Worm (Caenorhabditis elegans) whole organism, L3 larva: ENCODE data around the gene F33H1.4.

Experiments
- R02D3.7 ChIP-seq: fragments of 150-350 bp; optimal IDR thresholded peaks from 2 replicates; lab custom pipeline; 2014; ENCODE audit warnings: missing biosample characterization, missing genetic modification characterization
- aly-2 ChIP-seq: fragments of 150-350 bp; optimal IDR thresholded peaks from 2 replicates; lab custom pipeline; 2014; ENCODE audit warnings: missing biosample characterization, missing genetic modification characterization
- ama-1 ChIP-seq: fragments of 150-350 bp; optimal IDR thresholded peaks from 2 replicates; lab custom pipeline; 2018
- ceh-82 ChIP-seq: fragments of 150-350 bp; optimal IDR thresholded peaks from 2 replicates; lab custom pipeline; 2014; ENCODE audit warnings: missing biosample characterization, missing genetic modification characterization
- ceh-9 ChIP-seq: sonication (generic microtip); optimal IDR thresholded peaks from 2 replicates; lab custom pipeline; 2018; ENCODE audit warnings: missing biosample characterization, missing genetic modification characterization
- daf-12 ChIP-seq: fragments of 150-350 bp; optimal IDR thresholded peaks from 2 replicates; lab custom pipeline; 2014; ENCODE audit warnings: missing biosample characterization, missing genetic modification reagents, missing genetic modification characterization
- egl-27 ChIP-seq: sonication (generic microtip); optimal IDR thresholded peaks from 4 replicates; lab custom pipeline; 2017; ENCODE audit warnings: missing biosample characterization, missing genetic modification reagents, missing genetic modification characterization
- egl-5 ChIP-seq: fragments of 150-350 bp; optimal IDR thresholded peaks from 2 replicates; lab custom pipeline; 2017; ENCODE audit warnings: missing biosample characterization, missing genetic modification reagents, missing genetic modification characterization, inconsistent platforms
- elt-2 ChIP-seq: sonication (generic microtip); optimal IDR thresholded peaks from 2 replicates; lab custom pipeline; 2016; ENCODE audit warnings: missing genetic modification reagents, mild to moderate bottlenecking, missing genetic modification characterization, missing compliant biosample characterization
- fkh-10 ChIP-seq: sonication (generic microtip); optimal IDR thresholded peaks from 2 replicates; lab custom pipeline; 2017; ENCODE audit warnings: missing biosample characterization, missing genetic modification reagents, missing genetic modification characterization
- fkh-2 ChIP-seq: fragments of 150-350 bp; optimal IDR thresholded peaks from 2 replicates; lab custom pipeline; 2014; ENCODE audit warnings: missing biosample characterization, missing genetic modification reagents, missing genetic modification characterization
- fos-1 ChIP-seq: fragments of 150-350 bp; optimal IDR thresholded peaks from 2 replicates; lab custom pipeline; 2014; ENCODE audit warnings: missing biosample characterization, missing genetic modification characterization
- hmg-11 ChIP-seq: sonication (generic microtip); optimal IDR thresholded peaks from 2 replicates; lab custom pipeline; 2016; ENCODE audit warnings: missing genetic modification characterization, missing compliant biosample characterization
- jun-1 ChIP-seq: fragments of 150-350 bp; optimal IDR thresholded peaks from 2 replicates; lab custom pipeline; 2014; ENCODE audit warnings: missing biosample characterization, missing genetic modification reagents, missing genetic modification characterization
- lin-15B ChIP-seq: fragments of 150-350 bp; optimal IDR thresholded peaks from 2 replicates; lab custom pipeline; 2014; ENCODE audit warnings: missing biosample characterization, missing genetic modification characterization
- lin-39 ChIP-seq: fragments of 150-350 bp; optimal IDR thresholded peaks from 2 replicates; lab custom pipeline; 2018; ENCODE audit warnings: missing biosample characterization, missing genetic modification reagents, missing genetic modification characterization
- lsy-12 ChIP-seq: sonication (generic microtip); optimal IDR thresholded peaks from 2 replicates; lab custom pipeline; 2016; ENCODE audit warnings: mild to moderate bottlenecking, missing genetic modification characterization, missing compliant biosample characterization
- mml-1 ChIP-seq: fragments of 150-350 bp; sonication (generic microtip); optimal IDR thresholded peaks from 3 replicates; lab custom pipeline; 2014; ENCODE audit warnings: missing biosample characterization, missing genetic modification characterization
- nfya-1 ChIP-seq: sonication (generic microtip); optimal IDR thresholded peaks from 2 replicates; lab custom pipeline; 2017; ENCODE audit warnings: missing genetic modification characterization, mild to moderate bottlenecking, missing compliant biosample characterization, antibody characterized with exemption, moderate library complexity; ENCODE audit not compliant: insufficient read depth
- nhr-11 ChIP-seq: fragments of 150-350 bp; optimal IDR thresholded peaks from 2 replicates; lab custom pipeline; 2014; ENCODE audit warnings: missing biosample characterization, missing genetic modification characterization
- nhr-12 ChIP-seq: fragments of 150-350 bp; optimal IDR thresholded peaks from 2 replicates; lab custom pipeline; 2014; ENCODE audit warnings: missing biosample characterization, missing genetic modification characterization
- nhr-23 ChIP-seq: fragments of 150-350 bp; optimal IDR thresholded peaks from 2 replicates; lab custom pipeline; 2014; ENCODE audit warnings: missing biosample characterization, missing genetic modification reagents, missing genetic modification characterization
- nhr-25 ChIP-seq: sonication (generic microtip); optimal IDR thresholded peaks from 2 replicates; lab custom pipeline; 2017; ENCODE audit warnings: missing biosample characterization, missing genetic modification characterization
- nhr-43 ChIP-seq: sonication (generic microtip); optimal IDR thresholded peaks from 2 replicates; lab custom pipeline; 2016; ENCODE audit warnings: mild to moderate bottlenecking, missing genetic modification characterization, missing compliant biosample characterization; ENCODE audit not compliant: poor library complexity, severe bottlenecking
- nhr-76 ChIP-seq: fragments of 150-350 bp; sonication (generic microtip); optimal IDR thresholded peaks from 5 replicates; lab custom pipeline; 2014; ENCODE audit warnings: missing biosample characterization, missing genetic modification characterization
- nhr-77 ChIP-seq: fragments of 150-350 bp; optimal IDR thresholded peaks from 2 replicates; lab custom pipeline; 2014; ENCODE audit warnings: missing biosample characterization, missing genetic modification characterization
- pha-4 ChIP-seq: fragments of 150-350 bp; optimal IDR thresholded peaks from 2 replicates; lab custom pipeline; 2014; ENCODE audit warnings: missing biosample characterization, missing genetic modification reagents, missing genetic modification characterization
- pqm-1 ChIP-seq: fragments of 150-350 bp; optimal IDR thresholded peaks from 2 replicates; lab custom pipeline; 2017; ENCODE audit warnings: missing biosample characterization, missing genetic modification characterization, inconsistent platforms
- sea-2 ChIP-seq: fragments of 150-350 bp; sonication (generic microtip); optimal IDR thresholded peaks from 4 replicates; lab custom pipeline; 2014; ENCODE audit warnings: missing biosample characterization, missing genetic modification reagents, missing genetic modification characterization
- skn-1 ChIP-seq: fragments of 150-350 bp; optimal IDR thresholded peaks from 2 replicates; lab custom pipeline; 2014; ENCODE audit warnings: missing biosample characterization, missing genetic modification characterization
- tbx-2 ChIP-seq: sonication (generic microtip); optimal IDR thresholded peaks from 2 replicates; lab custom pipeline; 2016; ENCODE audit warnings: mild to moderate bottlenecking, missing genetic modification characterization, missing compliant biosample characterization
- unc-39 ChIP-seq: sonication (generic microtip); optimal IDR thresholded peaks from 4 replicates; lab custom pipeline; 2017; ENCODE audit warnings: missing biosample characterization, missing genetic modification characterization
- ztf-11 ChIP-seq: fragments of 150-350 bp; optimal IDR thresholded peaks from 2 replicates; lab custom pipeline; 2014; ENCODE audit warnings: missing biosample characterization, missing genetic modification characterization
- ztf-4 ChIP-seq: fragments of 150-350 bp; optimal IDR thresholded peaks from 2 replicates; lab custom pipeline; 2014; ENCODE audit warnings: missing biosample characterization, missing genetic modification characterization

Gene F33H1.4

DNA sequence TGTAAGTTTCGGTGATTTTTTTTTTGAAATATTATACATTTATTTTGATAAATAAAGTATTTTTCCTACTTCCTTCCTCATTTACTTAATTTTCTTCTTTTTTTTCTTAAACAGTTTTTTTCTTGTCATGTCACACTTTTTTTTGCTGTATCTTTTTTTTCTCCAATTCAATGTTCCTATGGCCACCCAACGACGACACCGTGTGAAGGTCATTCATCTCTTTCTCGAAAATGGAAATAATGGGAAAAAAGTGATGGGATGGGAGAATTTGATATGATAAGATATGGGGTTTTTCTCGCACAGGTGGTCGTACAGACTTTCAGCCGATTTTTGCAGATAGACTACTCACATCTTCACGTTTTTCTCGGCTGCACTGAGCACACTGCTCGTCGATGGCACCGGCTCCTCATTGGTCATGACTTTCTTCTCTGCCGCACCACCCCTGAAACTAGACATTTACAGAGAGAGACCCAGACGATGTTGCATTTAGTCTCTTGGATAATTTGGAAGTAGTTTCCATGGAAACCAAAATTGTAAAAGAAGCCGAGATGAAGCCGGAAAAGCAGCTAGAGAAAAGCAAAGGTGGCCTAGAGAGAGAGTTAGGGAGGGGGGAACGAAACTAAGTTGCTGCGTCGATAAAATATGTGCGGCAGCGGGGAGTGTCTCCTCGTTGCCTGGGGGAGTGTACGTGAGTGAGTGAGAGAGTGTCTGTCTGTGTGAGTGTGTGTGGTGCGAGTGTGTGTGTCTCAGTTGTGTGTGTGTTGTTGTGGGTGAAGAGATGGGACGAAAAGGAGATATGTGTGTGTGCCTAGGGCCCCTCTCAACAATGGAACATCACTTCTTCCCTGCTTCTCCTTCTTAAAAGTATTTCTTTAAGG, 5.3 kb upstream of the F33H1.4 start, which contains the start of gene daf-19:
TSS of gene daf-19 (minus strand) at position 442 of the 878 bp plus-strand sequence.
- TF ChIP-seq elt-2 (tag; lab: Kevin White, UChicago): peak; percentile 47
- peak; percentile 20 for TF ChIP-seq egl-5 (tag; lab: Kevin White, UChicago)
- TF ChIP-seq nhr-76 (tag; lab: Kevin White, UChicago): no peak
- no peak for TF ChIP-seq daf-12 (tag; lab: Kevin White, UChicago)
- peak; percentile 55 for TF ChIP-seq lin-15B (tag; lab: Kevin White, UChicago)
- TF ChIP-seq nhr-12: no peak
- peak; percentile 96 for TF ChIP-seq hmg-11 (tag; lab: Kevin White, UChicago)
- TF ChIP-seq ceh-82: no peak
- no peak for TF ChIP-seq nhr-77 (tag; lab: Kevin White, UChicago)
- peak; percentile 46 for TF ChIP-seq tbx-2 (tag; lab: Kevin White, UChicago)
- TF ChIP-seq aly-2 (tag; lab: Kevin White, UChicago): no peak
- peak; percentile 43 for TF ChIP-seq lin-39
- TF ChIP-seq fkh-10 (GFP tag; lab: Kevin White, UChicago): peak; percentile 4
- TF ChIP-seq pha-4 (tag; lab: Kevin White, UChicago): peak; percentile 70
- TF ChIP-seq ztf-11 (tag; lab: Kevin White, UChicago): no peak
- no peak for TF ChIP-seq ztf-4
- TF ChIP-seq nfya-1 (tag; lab: Kevin White, UChicago): peak; percentile 76
- peak; percentile 26 for TF ChIP-seq nhr-23 (tag; lab: Kevin White, UChicago)
- peak; percentile 4 for TF ChIP-seq pqm-1 (tag; lab: Kevin White, UChicago)
- peak; percentile 19 for TF ChIP-seq lsy-12 (tag; lab: Kevin White, UChicago)
- peak; percentile 95 for TF ChIP-seq nhr-11 (tag; lab: Kevin White, UChicago)
- peak; percentile 7 for TF ChIP-seq nhr-25 (tag; lab: Kevin White, UChicago)
- peak; percentile 38 for TF ChIP-seq ama-1 (lab: Kevin White, UChicago)

- no peak for TF ChIP-seq nhr-23 (tag; lab: Kevin White, UChicago)
- TF ChIP-seq mml-1 (tag; lab: Kevin White, UChicago): no peak
- no peak for TF ChIP-seq nhr-43
- no peak for TF ChIP-seq fkh-10 (GFP tag; lab: Kevin White, UChicago)
- no peak for TF ChIP-seq fkh-2
- TF ChIP-seq nhr-25 (tag; lab: Kevin White, UChicago): no peak
- no peak for TF ChIP-seq ztf-4
These were observed 3.6 kb upstream of the F33H1.4 start, which contains the start of gene gpd-4 for ce11 chrII:10170837-10171318. Gene gpd-4, plus strand, starts transcription at chrII:10171268.

DNA sequence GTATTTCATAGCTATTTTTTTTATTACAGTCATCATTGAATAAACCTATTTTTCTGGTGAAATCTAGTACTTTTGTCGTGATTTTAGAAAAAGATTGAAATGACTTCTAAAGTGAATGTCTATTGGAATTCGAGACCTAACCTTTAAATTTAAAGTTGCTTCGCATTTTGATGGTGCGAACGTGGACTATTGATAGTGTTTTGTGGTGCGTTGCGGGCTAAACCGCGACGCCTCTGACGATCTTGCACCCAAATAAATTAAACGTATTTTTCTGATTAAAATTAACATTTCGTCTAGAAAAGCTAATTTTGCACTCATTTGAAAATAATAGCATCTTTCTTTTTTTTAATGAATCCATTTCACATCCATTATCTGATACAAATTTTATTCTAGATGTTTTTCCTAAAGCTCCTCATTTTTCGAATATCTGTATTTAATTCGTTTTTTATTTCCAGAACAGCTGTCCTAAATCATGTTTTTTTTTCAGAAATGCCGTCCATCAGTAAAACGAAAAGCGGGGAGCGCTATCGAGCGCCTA, 1.9 kb upstream of the F33H1.4 start, which contains the start of gene wbp-11:
TSS of gene wbp-11 (plus strand) at position 488 of the 538 bp plus-strand sequence.
- TF ChIP-seq ama-1 (lab: Kevin White, UChicago) (no peak), sea-2 (GFP tag; lab: Kevin White, UChicago) (no peak), lin-39 (no peak), hmg-11 (tag; lab: Kevin White, UChicago) (peak; percentile 10), unc-39 (no peak), ceh-82 (no peak), fkh-2 (no peak), nfya-1 (tag; lab: Kevin White, UChicago) (peak; percentile 47), nhr-23 (tag; lab: Kevin White, UChicago) (no peak), ztf-11 (tag; lab: Kevin White, UChicago) (no peak), tbx-2 (tag; lab: Kevin White, UChicago) (no peak), skn-1 (tag; lab: Kevin White, UChicago) (no peak), nhr-43 (no peak), fos-1 (tag; lab: Kevin White, UChicago) (no peak), aly-2 (tag; lab: Kevin White, UChicago) (no peak), jun-1 (no peak), pha-4 (tag; lab: Kevin White, UChicago) (peak; percentile 69), pqm-1 (tag; lab: Kevin White, UChicago) (no peak), R02D3.7 (tag; lab: Kevin White, UChicago) (no peak), lsy-12 (tag; lab: Kevin White, UChicago) (no peak), lin-15B (tag; lab: Kevin White, UChicago) (peak; percentile 66), egl-27 (no peak), ceh-9 (tag; lab: Kevin White, UChicago) (no peak)
